Worm (Caenorhabditis elegans): Measurements from ENCODE around the gene csa-1.

The csa-1 gene

ce11 chrII:9303545-9303944, 16.0 kb downstream of the csa-1 start:
- no peak for TF ChIP-seq tab-1 (GFP tag; IDR thresholded peaks at IDR 0.05)
- 0 out of 2 replicates have a peak, but pooled peaks have one; percentile 52 for TF ChIP-seq flt-1 (GFP tag; IDR thresholded peaks at IDR 0.05)

- TF ChIP-seq T22C8.4 (GFP tag; IDR thresholded peaks at IDR 0.05) (no peak), klf-2 (GFP tag; conservative IDR thresholded peaks at IDR 0.05) (no peak), cog-1 (tag; optimal IDR thresholded peaks at IDR 0.05) (no peak), med-1 (GFP tag; optimal IDR thresholded peaks at IDR 0.05; ENCODE audit: insufficient read depth) (no peak), ztf-23 (GFP tag; IDR thresholded peaks at IDR 0.05) (no peak), ztf-29 (GFP tag; IDR thresholded peaks at IDR 0.05) (no peak), flt-1 (GFP tag; IDR thresholded peaks at IDR 0.05) (no peak), tab-1 (GFP tag; IDR thresholded peaks at IDR 0.05) (no peak), ref-1 (GFP tag; conservative IDR thresholded peaks at IDR 0.05) (no peak)
Measured at ce11 chrII:9301065-9301464, 18.5 kb downstream of the csa-1 start.

ce11 chrII:9299679-9300078, 19.8 kb downstream of the csa-1 start:
- TF ChIP-seq ref-1 (GFP tag; conservative IDR thresholded peaks at IDR 0.05) (no peak), tab-1 (GFP tag; IDR thresholded peaks at IDR 0.05) (no peak), klf-2 (GFP tag; conservative IDR thresholded peaks at IDR 0.05) (no peak), T22C8.4 (GFP tag; IDR thresholded peaks at IDR 0.05) (no peak), flt-1 (GFP tag; IDR thresholded peaks at IDR 0.05) (no peak), ztf-29 (GFP tag; IDR thresholded peaks at IDR 0.05) (no peak), ztf-23 (GFP tag; IDR thresholded peaks at IDR 0.05) (no peak), cog-1 (tag; optimal IDR thresholded peaks at IDR 0.05) (no peak), med-1 (GFP tag; optimal IDR thresholded peaks at IDR 0.05; ENCODE audit: insufficient read depth) (no peak)

- TF ChIP-seq cog-1 (tag; optimal IDR thresholded peaks at IDR 0.05) (no peak), ztf-29 (GFP tag; IDR thresholded peaks at IDR 0.05) (no peak), ref-1 (GFP tag; conservative IDR thresholded peaks at IDR 0.05) (no peak), ztf-23 (GFP tag; IDR thresholded peaks at IDR 0.05) (no peak), flt-1 (GFP tag; IDR thresholded peaks at IDR 0.05) (no peak), med-1 (GFP tag; optimal IDR thresholded peaks at IDR 0.05; ENCODE audit: insufficient read depth) (no peak), klf-2 (GFP tag; conservative IDR thresholded peaks at IDR 0.05) (no peak), T22C8.4 (GFP tag; IDR thresholded peaks at IDR 0.05) (no peak), tab-1 (GFP tag; IDR thresholded peaks at IDR 0.05) (no peak)
Measured at ce11 chrII:9295678-9296077, 23.8 kb downstream of the csa-1 start, which contains the start of gene C01G6.9. C01G6.9 (minus strand) TSS chrII:9295818.

ce11 chrII:9291632-9292031, 27.9 kb downstream of the csa-1 start, which contains the start of gene acs-7:
acs-7 (plus strand) TSS chrII:9292017.
- TF ChIP-seq cog-1 (tag; optimal IDR thresholded peaks at IDR 0.05) (no peak), T22C8.4 (GFP tag; IDR thresholded peaks at IDR 0.05) (no peak), med-1 (GFP tag; optimal IDR thresholded peaks at IDR 0.05; ENCODE audit: insufficient read depth) (no peak), ztf-29 (GFP tag; IDR thresholded peaks at IDR 0.05) (no peak), ref-1 (GFP tag; conservative IDR thresholded peaks at IDR 0.05) (no peak), flt-1 (GFP tag; IDR thresholded peaks at IDR 0.05) (no peak), klf-2 (GFP tag; conservative IDR thresholded peaks at IDR 0.05) (no peak), tab-1 (GFP tag; IDR thresholded peaks at IDR 0.05) (no peak), ztf-23 (GFP tag; IDR thresholded peaks at IDR 0.05) (no peak)

ce11 chrII:9289127-9289526, 30.4 kb downstream of the csa-1 start:
- TF ChIP-seq med-1 (GFP tag; optimal IDR thresholded peaks at IDR 0.05; ENCODE audit: insufficient read depth) (no peak), klf-2 (GFP tag; conservative IDR thresholded peaks at IDR 0.05) (no peak), ztf-29 (GFP tag; IDR thresholded peaks at IDR 0.05) (no peak), tab-1 (GFP tag; IDR thresholded peaks at IDR 0.05) (no peak), ztf-23 (GFP tag; IDR thresholded peaks at IDR 0.05) (no peak), flt-1 (GFP tag; IDR thresholded peaks at IDR 0.05) (no peak), T22C8.4 (GFP tag; IDR thresholded peaks at IDR 0.05) (no peak), cog-1 (tag; optimal IDR thresholded peaks at IDR 0.05) (no peak), ref-1 (GFP tag; conservative IDR thresholded peaks at IDR 0.05) (no peak)

ce11 chrII:9285171-9286025, 34.1 kb downstream of the csa-1 start, which contains the start of gene mtrr-1:
mtrr-1 (plus strand) TSS chrII:9285975.
- TF ChIP-seq T22C8.4 (GFP tag; IDR thresholded peaks at IDR 0.05) (no peak), med-1 (GFP tag; optimal IDR thresholded peaks at IDR 0.05; ENCODE audit: insufficient read depth) (no peak), klf-2 (GFP tag; conservative IDR thresholded peaks at IDR 0.05) (no peak), ref-1 (GFP tag; conservative IDR thresholded peaks at IDR 0.05) (no peak), flt-1 (GFP tag; IDR thresholded peaks at IDR 0.05) (peak; percentile 29; the same call in 1 of the 2 replicates), ztf-29 (GFP tag; IDR thresholded peaks at IDR 0.05) (no peak), ztf-23 (GFP tag; IDR thresholded peaks at IDR 0.05) (no peak), cog-1 (tag; optimal IDR thresholded peaks at IDR 0.05) (no peak)

ce11 chrII:9284358-9285170, 35.0 kb downstream of the csa-1 start:
- TF ChIP-seq ref-1 (GFP tag; conservative IDR thresholded peaks at IDR 0.05) = no peak

- no peak for TF ChIP-seq tab-1 (GFP tag; IDR thresholded peaks at IDR 0.05)
- TF ChIP-seq ztf-29 (GFP tag; IDR thresholded peaks at IDR 0.05) = no peak
- TF ChIP-seq ref-1 (GFP tag; conservative IDR thresholded peaks at IDR 0.05) = no peak
- no peak for TF ChIP-seq cog-1 (tag; optimal IDR thresholded peaks at IDR 0.05)
- no peak for TF ChIP-seq T22C8.4 (GFP tag; IDR thresholded peaks at IDR 0.05)
- TF ChIP-seq med-1 (GFP tag; optimal IDR thresholded peaks at IDR 0.05; ENCODE audit: insufficient read depth) = no peak
- TF ChIP-seq klf-2 (GFP tag; conservative IDR thresholded peaks at IDR 0.05) = no peak
- TF ChIP-seq ztf-23 (GFP tag; IDR thresholded peaks at IDR 0.05) = no peak
- TF ChIP-seq flt-1 (GFP tag; IDR thresholded peaks at IDR 0.05) = no peak
Measured at ce11 chrII:9283668-9284357, 35.7 kb downstream of the csa-1 start.

All from whole organism, midembryonic.